Worm (Caenorhabditis elegans): Measurements from ENCODE around the gene T26E4.2.

- TF ChIP-seq ztf-23 (GFP tag; IDR thresholded peaks at IDR 0.05) (no peak), ztf-29 (GFP tag; IDR thresholded peaks at IDR 0.05) (no peak), flt-1 (GFP tag; IDR thresholded peaks at IDR 0.05) (no peak), klf-2 (GFP tag; conservative IDR thresholded peaks at IDR 0.05) (no peak), tab-1 (GFP tag; IDR thresholded peaks at IDR 0.05) (no peak), cog-1 (tag; optimal IDR thresholded peaks at IDR 0.05) (no peak)
These were observed 36.6 kb downstream of the T26E4.2 start, which contains the start of gene abf-3 for ce11 chrV:15817746-15818145.

Measured in whole organism, midembryonic.